Worm (Caenorhabditis elegans) whole organism, midembryonic: ENCODE results near the gene T02G5.3.

Experiments used
- flt-1 ChIP-seq: fragments of 200-800 bp; sonication (Bioruptor generic); IDR thresholded peaks from 2 replicates; pipeline ENCODE4 v1.3.6; 2022; ENCODE audit warnings: missing genetic modification characterization, missing compliant biosample characterization
- klf-2 ChIP-seq: fragments of 200-800 bp; sonication (Bioruptor generic); conservative IDR thresholded peaks from 2 replicates; pipeline ENCODE4 v1.3.6; 2022; ENCODE audit warnings: missing genetic modification reagents, missing genetic modification characterization, missing compliant biosample characterization
- ref-1 ChIP-seq: fragments of 200-800 bp; sonication (Bioruptor generic); conservative IDR thresholded peaks from 2 replicates; pipeline ENCODE4 v1.3.6; 2022; ENCODE audit warnings: missing genetic modification reagents, missing genetic modification characterization, missing compliant biosample characterization
- ztf-23 ChIP-seq: fragments of 200-800 bp; sonication (Bioruptor generic); IDR thresholded peaks from 2 replicates; pipeline ENCODE4 v1.3.6; 2022; ENCODE audit warnings: missing genetic modification reagents, missing genetic modification characterization, missing compliant biosample characterization
- ztf-29 ChIP-seq: fragments of 200-800 bp; sonication (Bioruptor generic); IDR thresholded peaks from 2 replicates; pipeline ENCODE4 v1.3.6; 2022; ENCODE audit warnings: missing genetic modification reagents, missing genetic modification characterization, missing compliant biosample characterization

DNA sequence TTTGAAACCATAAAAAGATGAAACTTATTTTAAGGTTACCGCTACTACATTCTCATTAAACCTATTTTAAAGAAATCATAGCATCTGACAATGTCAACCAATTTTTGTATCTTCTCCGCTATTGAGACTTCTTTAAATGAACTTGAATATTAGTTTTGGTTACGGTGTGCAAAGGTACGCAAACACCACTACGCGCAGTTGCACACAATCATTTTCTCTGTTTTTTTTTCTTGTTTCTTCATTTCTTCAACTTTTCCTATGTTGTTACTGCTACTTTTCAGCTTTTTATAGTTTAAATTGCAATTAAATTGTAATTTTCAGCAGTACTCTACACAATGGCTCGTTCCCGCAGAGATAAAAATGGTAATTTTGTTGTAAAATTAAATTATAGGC lies 18.5 kb downstream of the T02G5.3 start, which contains the start of gene F10E7.5:
- TF ChIP-seq ztf-29 (GFP tag; lab: Robert Waterston, UW) (no peak), flt-1 (no peak), ref-1 (GFP tag; lab: Robert Waterston, UW) (no peak), ztf-23 (GFP tag; lab: Robert Waterston, UW) (no peak), klf-2 (no peak)
